Worm (Caenorhabditis elegans): ENCODE results near the gene C29A12.6.

C29A12.6 gene

DNA sequence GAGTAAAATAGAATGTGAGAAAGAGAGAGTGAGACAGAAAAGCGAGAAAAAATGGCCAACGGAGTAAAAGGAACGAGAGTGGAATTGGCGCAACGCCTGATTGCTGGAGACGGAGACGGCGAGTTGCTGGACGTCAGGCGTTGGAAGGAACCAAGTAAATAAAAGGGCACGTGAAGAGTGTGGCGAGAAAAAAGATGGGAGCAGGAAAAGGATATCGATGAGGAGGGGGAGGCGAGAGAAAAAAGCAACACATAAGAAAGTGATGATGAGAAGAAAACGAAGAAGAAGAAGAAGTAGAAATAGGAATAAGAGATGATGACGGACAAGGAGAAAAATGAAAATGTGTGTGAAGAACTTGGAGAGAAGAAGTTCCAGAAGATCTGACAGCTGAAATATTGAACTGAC lies 24.5 kb downstream of the C29A12.6 start:
- TF ChIP-seq ztf-4 (tag; optimal IDR thresholded peaks at IDR 0.05), result no peak
- TF ChIP-seq elt-1 (tag; optimal IDR thresholded peaks at IDR 0.05), result peak; percentile 49
- peak; percentile 7 for TF ChIP-seq ceh-82 (tag; optimal IDR thresholded peaks at IDR 0.05)
- peak; percentile 92 for TF ChIP-seq pha-4 (tag; optimal IDR thresholded peaks at IDR 0.05)
- TF ChIP-seq jun-1 (tag; optimal IDR thresholded peaks at IDR 0.05), result peak; percentile 71
- TF ChIP-seq snpc-4 (tag; optimal IDR thresholded peaks at IDR 0.05), result peak; percentile 47
- TF ChIP-seq nhr-237 (tag; optimal IDR thresholded peaks at IDR 0.05), result no peak
- TF ChIP-seq unc-62 (GFP tag; optimal IDR thresholded peaks at IDR 0.05), result peak; percentile 80
- no peak for TF ChIP-seq unc-39 (tag; optimal IDR thresholded peaks at IDR 0.05)
- no peak for TF ChIP-seq aly-2 (tag; optimal IDR thresholded peaks at IDR 0.05)
- TF ChIP-seq ama-1 (optimal IDR thresholded peaks at IDR 0.05), result no peak
- peak; percentile 67 for TF ChIP-seq tbx-2 (tag; optimal IDR thresholded peaks at IDR 0.05)
- no peak for TF ChIP-seq sea-2 (GFP tag; optimal IDR thresholded peaks at IDR 0.05)
- TF ChIP-seq ceh-28 (tag; optimal IDR thresholded peaks at IDR 0.05), result peak; percentile 60
- TF ChIP-seq egl-5 (tag; optimal IDR thresholded peaks at IDR 0.05), result peak; percentile 69
- peak; percentile 55 for TF ChIP-seq mml-1 (tag; optimal IDR thresholded peaks at IDR 0.05)
- TF ChIP-seq elt-2 (tag; optimal IDR thresholded peaks at IDR 0.05), result peak; percentile 36
- TF ChIP-seq nhr-76 (tag; optimal IDR thresholded peaks at IDR 0.05), result no peak
- TF ChIP-seq mdl-1 (tag; optimal IDR thresholded peaks at IDR 0.05), result peak; percentile 83
- TF ChIP-seq lin-39 (tag; optimal IDR thresholded peaks at IDR 0.05), result peak; percentile 65
- TF ChIP-seq R02D3.7 (tag; optimal IDR thresholded peaks at IDR 0.05), result peak; percentile 39
- no peak for TF ChIP-seq elt-3 (tag; optimal IDR thresholded peaks at IDR 0.05)
- TF ChIP-seq eor-1 (tag; optimal IDR thresholded peaks at IDR 0.05), result no peak
- TF ChIP-seq nhr-77 (tag; optimal IDR thresholded peaks at IDR 0.05), result no peak
- TF ChIP-seq nhr-25 (tag; optimal IDR thresholded peaks at IDR 0.05), result no peak
- TF ChIP-seq zag-1 (tag; optimal IDR thresholded peaks at IDR 0.05), result peak; percentile 35
- TF ChIP-seq lin-15B (tag; optimal IDR thresholded peaks at IDR 0.05), result peak; percentile 45
- peak; percentile 56 for TF ChIP-seq nhr-11 (tag; optimal IDR thresholded peaks at IDR 0.05)
- no peak for TF ChIP-seq nhr-67 (tag; optimal IDR thresholded peaks at IDR 0.05)
- TF ChIP-seq ceh-16 (tag; optimal IDR thresholded peaks at IDR 0.05), result no peak
- TF ChIP-seq ceh-9 (tag; optimal IDR thresholded peaks at IDR 0.05), result no peak
- peak; percentile 33 for TF ChIP-seq nhr-23 (tag; optimal IDR thresholded peaks at IDR 0.05)
- no peak for TF ChIP-seq nhr-12 (tag; optimal IDR thresholded peaks at IDR 0.05)
- no peak for TF ChIP-seq ZK546.5 (tag; optimal IDR thresholded peaks at IDR 0.05)
- no peak for TF ChIP-seq nhr-28 (tag; optimal IDR thresholded peaks at IDR 0.05)
- TF ChIP-seq daf-12 (tag; optimal IDR thresholded peaks at IDR 0.05), result no peak
- peak; percentile 92 for TF ChIP-seq fkh-10 (GFP tag; optimal IDR thresholded peaks at IDR 0.05)
- TF ChIP-seq egl-27 (tag; optimal IDR thresholded peaks at IDR 0.05), result peak; percentile 66
- peak; percentile 60 for TF ChIP-seq nhr-43 (tag; optimal IDR thresholded peaks at IDR 0.05; ENCODE audit: poor library complexity, severe bottlenecking)
- peak; percentile 87 for TF ChIP-seq nfya-1 (tag; optimal IDR thresholded peaks at IDR 0.05; ENCODE audit: insufficient read depth)
- TF ChIP-seq fos-1 (tag; optimal IDR thresholded peaks at IDR 0.05), result no peak
- no peak for TF ChIP-seq ztf-11 (tag; optimal IDR thresholded peaks at IDR 0.05)
- peak; percentile 54 for TF ChIP-seq lsy-12 (tag; optimal IDR thresholded peaks at IDR 0.05)
- TF ChIP-seq hmg-11 (tag; optimal IDR thresholded peaks at IDR 0.05), result peak; percentile 90
- TF ChIP-seq skn-1 (tag; optimal IDR thresholded peaks at IDR 0.05), result peak; percentile 16
- TF ChIP-seq pqm-1 (tag; optimal IDR thresholded peaks at IDR 0.05), result peak; percentile 46
- TF ChIP-seq fkh-2 (tag; optimal IDR thresholded peaks at IDR 0.05), result peak; percentile 12

DNA sequence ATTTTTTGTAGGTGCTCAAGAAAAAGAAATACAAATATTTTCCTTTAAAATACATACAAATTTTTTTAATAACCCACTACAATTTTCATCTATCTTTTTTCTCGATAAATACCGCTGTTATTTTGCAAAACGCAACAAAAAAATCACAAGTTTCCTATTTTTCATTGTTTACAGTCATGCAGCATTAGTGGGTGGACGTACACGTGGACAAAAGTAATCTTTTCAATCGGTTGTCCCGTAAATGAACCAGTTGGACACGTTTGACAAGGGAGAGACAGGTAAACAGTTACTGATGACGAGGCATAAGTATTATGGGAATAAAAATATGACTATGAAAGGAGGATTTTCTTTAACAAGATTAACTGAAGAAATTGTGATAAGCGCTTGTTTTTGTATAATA lies 26.2 kb downstream of the C29A12.6 start:
- no peak for TF ChIP-seq nhr-43 (tag; optimal IDR thresholded peaks at IDR 0.05; ENCODE audit: poor library complexity, severe bottlenecking)
- no peak for TF ChIP-seq lin-39 (tag; optimal IDR thresholded peaks at IDR 0.05)
- TF ChIP-seq ama-1 (optimal IDR thresholded peaks at IDR 0.05), result no peak
- no peak for TF ChIP-seq nhr-11 (tag; optimal IDR thresholded peaks at IDR 0.05)
- TF ChIP-seq elt-1 (tag; optimal IDR thresholded peaks at IDR 0.05), result no peak
- no peak for TF ChIP-seq aly-2 (tag; optimal IDR thresholded peaks at IDR 0.05)
- TF ChIP-seq ztf-4 (tag; optimal IDR thresholded peaks at IDR 0.05), result no peak
